Fruit fly (Drosophila melanogaster) whole organism, adult: ENCODE measurements around the gene CG8064.

ENCODE experiments used
- CG12768 ChIP-seq: fragments of 200-800 bp; sonication (Bioruptor generic); optimal IDR thresholded peaks from 2 replicates; lab custom pipeline; 2017; ENCODE audit warnings: missing biosample characterization, missing genetic modification characterization, mild to moderate bottlenecking, moderate library complexity, missing genetic modification reagents
- CG14711 ChIP-seq: fragments of 200-800 bp; sonication (Bioruptor generic); optimal IDR thresholded peaks from 2 replicates; lab custom pipeline; 2018; ENCODE audit warnings: missing biosample characterization, mild to moderate bottlenecking, missing genetic modification characterization, moderate library complexity
- CG5204 ChIP-seq: fragments of 200-800 bp; sonication (Bioruptor generic); optimal IDR thresholded peaks from 2 replicates; lab custom pipeline; 2016; ENCODE audit warnings: missing biosample characterization, missing genetic modification characterization
- CG7045 ChIP-seq: fragments of 200-800 bp; sonication (Bioruptor generic); optimal IDR thresholded peaks from 2 replicates; lab custom pipeline; 2017; ENCODE audit warnings: missing biosample characterization, mild to moderate bottlenecking, missing genetic modification characterization
- Crg-1 ChIP-seq: fragments of 200-800 bp; sonication (Bioruptor generic); optimal IDR thresholded peaks from 2 replicates; lab custom pipeline; 2016; ENCODE audit warnings: missing biosample characterization, missing genetic modification characterization
- Mnt ChIP-seq: fragments of 200-800 bp; sonication (Bioruptor generic); optimal IDR thresholded peaks from 2 replicates; lab custom pipeline; 2016; ENCODE audit warnings: missing biosample characterization, mild to moderate bottlenecking, missing genetic modification characterization
- kay ChIP-seq: fragments of 200-800 bp; sonication (Bioruptor generic); peaks from one replicate; lab custom pipeline; 2016; ENCODE audit warnings: missing biosample characterization, missing genetic modification characterization, borderline replicate concordance
- ovo ChIP-seq: fragments of 200-800 bp; sonication (Bioruptor generic); optimal IDR thresholded peaks from 2 replicates; lab custom pipeline; 2016; ENCODE audit warnings: missing biosample characterization, missing genetic modification characterization
- pad ChIP-seq: fragments of 200-800 bp; sonication (Bioruptor generic); optimal IDR thresholded peaks from 3 replicates; lab custom pipeline; 2017; ENCODE audit warnings: missing biosample characterization, missing genetic modification characterization, mild to moderate bottlenecking, moderate library complexity, missing genetic modification reagents
- tj ChIP-seq: fragments of 200-800 bp; sonication (Bioruptor generic); optimal IDR thresholded peaks from 3 replicates; lab custom pipeline; 2017; ENCODE audit warnings: missing biosample characterization, mild to moderate bottlenecking, missing genetic modification characterization, moderate library complexity
- toe ChIP-seq: fragments of 200-800 bp; sonication (Bioruptor generic); optimal IDR thresholded peaks from 2 replicates; lab custom pipeline; 2016; ENCODE audit warnings: missing biosample characterization, missing genetic modification characterization

dm6 chr3R:18267489-18267888, 16.0 kb upstream of the CG8064 start, which contains the start of gene CG18599:
- TF ChIP-seq pad (GFP tag; lab: Kevin White, UChicago) (no peak), CG5204 (GFP tag; lab: Kevin White, UChicago) (no peak), CG7045 (GFP tag; lab: Kevin White, UChicago) (no peak), toe (GFP tag; lab: Kevin White, UChicago) (no peak), kay (no peak), Crg-1 (no peak), ovo (GFP tag; lab: Kevin White, UChicago) (no peak), tj (GFP tag; lab: Kevin White, UChicago) (no peak), CG14711 (no peak), Mnt (GFP tag; lab: Kevin White, UChicago) (no peak), CG12768 (GFP tag; lab: Kevin White, UChicago) (no peak)
